Fruit fly (Drosophila melanogaster) whole organism, wandering third instar larva: ENCODE data around the gene Golgin104.

Experiments used
- GATAd ChIP-seq: sonication (Bioruptor generic); optimal IDR thresholded peaks from 2 replicates; lab custom pipeline; 2016; ENCODE audit warnings: missing biosample characterization, missing genetic modification characterization
- Hnf4 ChIP-seq: fragments of 200-800 bp; sonication (Bioruptor generic); optimal IDR thresholded peaks from 2 replicates; lab custom pipeline; 2016; ENCODE audit warnings: missing biosample characterization, mild to moderate bottlenecking, missing genetic modification characterization
- Jra ChIP-seq: sonication (Bioruptor generic); optimal IDR thresholded peaks from 2 replicates; lab custom pipeline; 2016; ENCODE audit warnings: missing biosample characterization, missing genetic modification characterization
- N ChIP-seq: fragments of >200 bp; optimal IDR thresholded peaks from 2 replicates; lab custom pipeline; 2018; ENCODE audit warnings: missing biosample characterization, missing external identifiers, missing genetic modification characterization
- OdsH ChIP-seq: fragments of 200-800 bp; sonication (Bioruptor generic); optimal IDR thresholded peaks from 2 replicates; lab custom pipeline; 2016; ENCODE audit warnings: missing biosample characterization, mild to moderate bottlenecking, missing genetic modification characterization
- brk ChIP-seq: fragments of 200-800 bp; sonication (Bioruptor generic); optimal IDR thresholded peaks from 2 replicates; lab custom pipeline; 2016; ENCODE audit warnings: missing biosample characterization, mild to moderate bottlenecking, missing genetic modification characterization
- dmrt93B ChIP-seq: fragments of 200-800 bp; sonication (Bioruptor generic); optimal IDR thresholded peaks from 2 replicates; lab custom pipeline; 2018; ENCODE audit warnings: missing biosample characterization, mild to moderate bottlenecking, missing genetic modification characterization
- h ChIP-seq: fragments of 200-800 bp; sonication (Bioruptor generic); optimal IDR thresholded peaks from 3 replicates; lab custom pipeline; 2016; ENCODE audit warnings: missing biosample characterization, mild to moderate bottlenecking, missing genetic modification characterization
- psq ChIP-seq: fragments of 200-800 bp; sonication (Bioruptor generic); optimal IDR thresholded peaks from 3 replicates; lab custom pipeline; 2017; ENCODE audit warnings: missing biosample characterization, mild to moderate bottlenecking, missing genetic modification characterization, moderate library complexity
- sv ChIP-seq: fragments of 200-800 bp; sonication (Bioruptor generic); optimal IDR thresholded peaks from 3 replicates; lab custom pipeline; 2016; ENCODE audit warnings: missing biosample characterization, missing genetic modification characterization
- usp ChIP-seq: fragments of >200 bp; optimal IDR thresholded peaks from 2 replicates; lab custom pipeline; 2017; ENCODE audit warnings: missing biosample characterization, missing genetic modification characterization
- woc ChIP-seq: sonication (Bioruptor generic); optimal IDR thresholded peaks from 2 replicates; lab custom pipeline; 2016; ENCODE audit warnings: missing biosample characterization, mild to moderate bottlenecking, missing genetic modification characterization

DNA sequence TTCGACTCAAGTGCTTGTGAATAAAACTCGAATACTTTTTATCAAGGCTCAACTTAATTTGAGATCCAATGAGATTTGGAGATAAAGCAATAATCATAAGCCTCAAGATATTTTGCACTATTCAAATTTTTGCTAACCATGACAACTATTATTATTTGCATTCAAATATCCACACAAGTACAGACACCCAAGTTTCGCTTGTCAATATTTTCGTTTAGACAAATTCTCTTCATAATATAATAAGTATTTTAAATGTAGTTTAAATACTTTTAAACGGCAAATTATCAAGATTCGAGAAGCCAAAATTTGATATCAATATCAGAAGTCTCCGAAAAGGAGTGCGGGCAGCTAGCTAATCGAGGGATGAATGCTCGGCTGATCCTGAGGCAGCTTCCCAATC, 22.3 kb downstream of the Golgin104 start, which contains the start of gene CG33061:
- TF ChIP-seq GATAd: no peak
- TF ChIP-seq usp (GFP tag; lab: Kevin White, UChicago): no peak
- no peak for TF ChIP-seq N
- no peak for TF ChIP-seq woc (GFP tag; lab: Kevin White, UChicago)
- no peak for TF ChIP-seq dmrt93B (GFP tag; lab: Kevin White, UChicago)
- TF ChIP-seq OdsH (GFP tag; lab: Kevin White, UChicago): no peak
- TF ChIP-seq Hnf4 (GFP tag; lab: Kevin White, UChicago): no peak
- no peak for TF ChIP-seq psq (GFP tag; lab: Kevin White, UChicago)
- TF ChIP-seq h (GFP tag; lab: Kevin White, UChicago): no peak
- TF ChIP-seq Jra (GFP tag; lab: Kevin White, UChicago): no peak
- TF ChIP-seq sv: no peak
- TF ChIP-seq brk (GFP tag; lab: Kevin White, UChicago): no peak
